Fruit fly (Drosophila melanogaster): ENCODE measurements around the gene CG18418.

CG18418 gene

DNA sequence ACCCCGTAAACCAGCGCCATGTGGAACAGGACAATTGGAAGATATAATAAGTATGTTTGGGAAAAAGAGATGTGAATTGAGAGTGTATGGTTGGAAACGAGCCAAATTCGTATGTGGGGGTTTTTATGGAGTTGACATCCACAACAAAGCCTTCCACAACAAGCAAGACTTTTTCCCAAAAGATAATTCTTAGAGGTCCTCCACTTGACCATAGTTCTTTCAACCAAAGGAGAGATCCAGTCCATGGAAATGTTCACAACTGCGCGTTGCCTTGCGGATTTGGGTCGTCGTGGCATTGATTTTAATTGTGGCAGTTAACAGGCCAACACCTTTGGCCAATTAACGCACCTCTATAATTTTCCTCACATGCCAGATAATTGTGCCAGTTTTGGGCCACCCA lies at the start of gene CG18418:
TSS of gene CG18418 (minus strand) at position 101 of the 400 bp plus-strand sequence.
- TF ChIP-seq Myc (optimal IDR thresholded peaks at IDR 0.05): no peak
- no peak for TF ChIP-seq psq (optimal IDR thresholded peaks at IDR 0.05)
- no peak for TF ChIP-seq h (optimal IDR thresholded peaks at IDR 0.05)

DNA sequence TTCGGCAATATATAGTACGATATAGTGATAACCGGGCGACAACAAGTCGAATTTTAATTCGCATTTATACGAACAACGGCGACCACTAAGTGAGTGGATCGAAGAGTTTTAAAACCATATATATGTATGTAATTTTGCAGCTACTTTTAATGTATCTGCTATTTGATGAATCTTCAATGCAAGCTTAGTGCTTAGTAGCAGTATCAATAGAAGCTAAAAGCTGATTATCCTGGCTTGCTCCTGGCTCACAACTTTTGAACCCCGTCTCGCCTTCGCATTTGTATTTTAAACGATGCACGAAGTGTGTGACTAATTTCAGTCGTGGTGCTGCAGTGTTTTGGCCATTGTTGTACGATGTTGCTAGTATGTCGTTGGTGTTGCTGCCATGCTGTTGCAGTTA lies 46.8 kb upstream of the CG18418 start:
- TF ChIP-seq ttk (optimal IDR thresholded peaks at IDR 0.05): no peak

DNA sequence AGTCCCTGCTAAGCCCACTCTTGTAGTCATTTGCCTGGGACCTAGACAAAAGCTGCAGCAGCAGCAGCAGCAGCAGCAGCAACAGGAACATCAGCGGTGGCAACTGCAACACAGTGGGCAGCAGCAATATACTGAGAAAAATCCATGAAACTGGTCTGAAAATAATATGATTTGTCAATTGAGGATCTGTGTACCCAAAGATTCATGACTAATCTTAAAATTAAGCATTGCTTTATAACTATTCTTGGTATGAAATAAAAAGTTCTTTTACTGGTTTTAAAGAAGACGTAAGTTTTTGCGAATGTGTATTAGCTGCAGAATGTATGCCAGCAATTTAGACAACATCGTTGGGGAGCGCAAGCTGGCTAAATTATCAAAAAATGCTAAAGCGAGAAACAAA lies 41.8 kb upstream of the CG18418 start:
- TF ChIP-seq Myc (optimal IDR thresholded peaks at IDR 0.05) (no peak), Sin3A (optimal IDR thresholded peaks at IDR 0.05) (no peak), h (optimal IDR thresholded peaks at IDR 0.05) (no peak), insv (optimal IDR thresholded peaks at IDR 0.05) (no peak), ttk (optimal IDR thresholded peaks at IDR 0.05) (no peak), psq (optimal IDR thresholded peaks at IDR 0.05) (no peak)

DNA sequence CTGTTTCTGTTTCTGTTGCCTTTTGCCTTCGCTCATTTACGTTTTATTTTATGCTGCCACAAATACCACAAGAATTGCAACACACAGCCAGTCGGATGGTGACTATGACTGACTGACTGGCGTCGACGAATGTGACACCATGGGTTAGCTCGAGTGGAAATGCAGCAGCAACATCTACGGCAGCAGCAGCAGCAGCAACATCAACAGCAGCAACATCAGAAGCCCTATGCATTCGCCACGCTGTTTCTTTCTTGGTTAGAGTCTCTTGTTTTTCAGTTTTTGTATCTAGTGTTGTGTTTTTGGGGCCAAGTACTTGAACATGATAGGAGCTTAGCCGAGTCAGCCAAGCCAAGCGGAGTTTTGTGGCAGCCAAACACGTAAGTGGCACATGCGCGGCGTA lies 39.9 kb upstream of the CG18418 start:
- TF ChIP-seq insv (optimal IDR thresholded peaks at IDR 0.05) (no peak), Myc (optimal IDR thresholded peaks at IDR 0.05) (no peak), ttk (optimal IDR thresholded peaks at IDR 0.05) (no peak), Sin3A (optimal IDR thresholded peaks at IDR 0.05) (no peak), h (optimal IDR thresholded peaks at IDR 0.05) (no peak), psq (optimal IDR thresholded peaks at IDR 0.05) (no peak)

DNA sequence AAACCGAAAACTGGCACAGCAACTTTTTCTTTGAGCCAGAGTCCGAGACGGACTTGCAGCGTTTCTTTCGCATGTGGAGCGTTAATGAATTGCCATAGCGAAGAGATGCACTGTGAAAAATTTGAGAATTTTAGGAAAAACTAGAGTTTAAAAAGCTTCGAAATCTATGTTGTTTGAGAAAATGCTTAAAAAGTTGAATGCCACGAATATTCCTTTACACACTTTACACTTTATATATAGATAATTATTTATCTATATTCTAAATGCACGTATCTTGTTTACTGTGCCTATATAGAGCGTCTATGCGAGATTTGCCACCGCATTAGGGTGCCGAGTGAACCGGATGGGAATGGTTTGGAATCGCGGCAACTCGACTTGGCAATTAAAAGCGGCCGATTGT lies 32.0 kb upstream of the CG18418 start:
- no peak for TF ChIP-seq Myc (optimal IDR thresholded peaks at IDR 0.05)
- TF ChIP-seq h (optimal IDR thresholded peaks at IDR 0.05): no peak
- no peak for TF ChIP-seq psq (optimal IDR thresholded peaks at IDR 0.05)
- TF ChIP-seq ttk (optimal IDR thresholded peaks at IDR 0.05): no peak
- no peak for TF ChIP-seq insv (optimal IDR thresholded peaks at IDR 0.05)
- TF ChIP-seq Sin3A (optimal IDR thresholded peaks at IDR 0.05): no peak

- TF ChIP-seq ttk (optimal IDR thresholded peaks at IDR 0.05): no peak
- no peak for TF ChIP-seq h (optimal IDR thresholded peaks at IDR 0.05)
- no peak for TF ChIP-seq psq (optimal IDR thresholded peaks at IDR 0.05)
- TF ChIP-seq Myc (optimal IDR thresholded peaks at IDR 0.05): no peak
- TF ChIP-seq Sin3A (optimal IDR thresholded peaks at IDR 0.05): no peak
- no peak for TF ChIP-seq insv (optimal IDR thresholded peaks at IDR 0.05)
Measured at dm6 chr3L:4720510-4721157, 30.8 kb upstream of the CG18418 start.

DNA sequence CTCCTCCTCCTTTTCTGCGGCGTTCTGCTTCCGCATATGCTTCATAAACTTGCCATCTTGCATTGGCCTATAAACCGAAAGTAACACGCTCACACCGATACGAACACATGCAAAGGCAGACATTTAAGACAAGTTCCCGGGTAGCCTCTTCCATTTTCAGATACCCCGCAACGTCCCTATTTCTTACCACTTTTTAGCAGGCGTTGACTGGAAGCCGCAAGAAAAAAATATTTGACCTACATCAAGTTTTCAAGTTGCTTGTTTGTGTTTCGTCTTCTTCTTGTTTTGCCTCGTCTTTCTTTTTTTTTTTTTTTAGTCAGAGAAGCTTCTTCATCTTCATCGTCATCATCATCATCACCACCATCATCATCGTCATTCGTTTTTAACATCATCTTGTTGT lies 29.9 kb upstream of the CG18418 start:
- TF ChIP-seq Sin3A (optimal IDR thresholded peaks at IDR 0.05): no peak
- no peak for TF ChIP-seq ttk (optimal IDR thresholded peaks at IDR 0.05)
- no peak for TF ChIP-seq Myc (optimal IDR thresholded peaks at IDR 0.05)
- no peak for TF ChIP-seq insv (optimal IDR thresholded peaks at IDR 0.05)
- TF ChIP-seq h (optimal IDR thresholded peaks at IDR 0.05): no peak
- no peak for TF ChIP-seq psq (optimal IDR thresholded peaks at IDR 0.05)

DNA sequence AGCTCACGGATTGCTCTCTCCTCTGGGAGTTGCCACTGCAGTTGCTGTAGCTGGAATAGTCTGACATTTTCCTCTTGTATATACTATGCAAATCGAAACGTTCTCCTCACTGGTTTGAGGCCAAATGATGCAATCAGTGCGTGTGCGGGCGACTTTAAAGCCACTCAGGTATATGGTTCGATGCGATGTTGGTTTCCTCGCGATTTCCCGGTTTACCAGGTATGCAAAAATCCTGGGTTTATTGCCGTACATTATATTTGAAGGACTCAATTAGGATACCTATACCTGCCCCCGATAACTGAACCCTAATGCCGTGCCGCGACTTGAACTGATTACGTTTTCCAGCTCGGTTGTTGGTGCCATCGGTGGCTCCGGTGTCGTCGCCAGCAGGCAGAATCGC lies 19.9 kb upstream of the CG18418 start, which contains the start of gene CG13712:
TSS of gene CG13712 (minus strand) at position 101 of the 400 bp plus-strand sequence.
- TF ChIP-seq h (optimal IDR thresholded peaks at IDR 0.05): no peak
- no peak for TF ChIP-seq psq (optimal IDR thresholded peaks at IDR 0.05)

DNA sequence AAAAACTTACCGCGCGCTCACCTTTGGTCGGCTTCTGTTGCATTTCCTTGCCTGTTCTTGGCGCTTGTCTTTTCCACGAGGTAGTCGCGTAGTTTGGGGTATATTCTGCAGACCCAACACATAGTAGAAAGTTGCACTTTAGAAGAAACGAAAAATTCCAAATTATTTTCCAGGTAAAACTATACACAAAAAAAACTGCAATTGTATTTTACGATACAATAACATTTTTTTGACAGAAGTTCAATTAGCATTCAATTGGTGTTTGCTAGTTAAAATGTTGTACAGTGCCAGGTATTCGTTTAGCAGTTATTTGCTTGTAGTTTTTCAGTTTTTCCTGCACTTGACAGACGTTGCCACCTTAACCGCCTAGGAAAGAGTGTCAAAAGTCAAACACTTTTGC lies 18.7 kb upstream of the CG18418 start:
- no peak for TF ChIP-seq psq (optimal IDR thresholded peaks at IDR 0.05)
- TF ChIP-seq insv (optimal IDR thresholded peaks at IDR 0.05): no peak
- TF ChIP-seq ttk (optimal IDR thresholded peaks at IDR 0.05): no peak
- TF ChIP-seq h (optimal IDR thresholded peaks at IDR 0.05): no peak
- no peak for TF ChIP-seq Myc (optimal IDR thresholded peaks at IDR 0.05)
- TF ChIP-seq Sin3A (optimal IDR thresholded peaks at IDR 0.05): no peak

dm6 chr3L:4707831-4708230 lies 18.0 kb upstream of the CG18418 start:
- TF ChIP-seq insv (optimal IDR thresholded peaks at IDR 0.05): no peak
- TF ChIP-seq psq (optimal IDR thresholded peaks at IDR 0.05): no peak
- no peak for TF ChIP-seq ttk (optimal IDR thresholded peaks at IDR 0.05)
- TF ChIP-seq Sin3A (optimal IDR thresholded peaks at IDR 0.05): no peak
- TF ChIP-seq h (optimal IDR thresholded peaks at IDR 0.05): no peak
- TF ChIP-seq Myc (optimal IDR thresholded peaks at IDR 0.05): no peak

- TF ChIP-seq insv (optimal IDR thresholded peaks at IDR 0.05) (no peak), h (optimal IDR thresholded peaks at IDR 0.05) (no peak), ttk (optimal IDR thresholded peaks at IDR 0.05) (no peak), Sin3A (optimal IDR thresholded peaks at IDR 0.05) (no peak), psq (optimal IDR thresholded peaks at IDR 0.05) (no peak), Myc (optimal IDR thresholded peaks at IDR 0.05) (no peak)
Measured at dm6 chr3L:4702003-4702402, 12.1 kb upstream of the CG18418 start.

- no peak for TF ChIP-seq insv (optimal IDR thresholded peaks at IDR 0.05)
- TF ChIP-seq h (optimal IDR thresholded peaks at IDR 0.05): no peak
- no peak for TF ChIP-seq Sin3A (optimal IDR thresholded peaks at IDR 0.05)
- no peak for TF ChIP-seq psq (optimal IDR thresholded peaks at IDR 0.05)
- TF ChIP-seq Myc (optimal IDR thresholded peaks at IDR 0.05): no peak
- no peak for TF ChIP-seq ttk (optimal IDR thresholded peaks at IDR 0.05)
Measured at dm6 chr3L:4700091-4700490, 10.2 kb upstream of the CG18418 start.

dm6 chr3L:4698496-4698895 lies 8.6 kb upstream of the CG18418 start:
- TF ChIP-seq Sin3A (optimal IDR thresholded peaks at IDR 0.05) (no peak), psq (optimal IDR thresholded peaks at IDR 0.05) (no peak), ttk (optimal IDR thresholded peaks at IDR 0.05) (no peak), insv (optimal IDR thresholded peaks at IDR 0.05) (no peak), h (optimal IDR thresholded peaks at IDR 0.05) (no peak), Myc (optimal IDR thresholded peaks at IDR 0.05) (no peak)

All from Kc167 (cell line).